Fruit fly (Drosophila melanogaster) whole organism, embryonic: ENCODE data around the gene CG17652.

Experiments used
- C15 ChIP-seq: fragments of 200-800 bp; sonication (Bioruptor generic); IDR thresholded peaks from 3 replicates; pipeline ENCODE4 v1.3.6; 2022; ENCODE audit warnings: missing biosample characterization, missing genetic modification characterization
- CG11695 ChIP-seq: fragments of 200-800 bp; sonication (Bioruptor generic); IDR thresholded peaks from 3 replicates; pipeline ENCODE4 v1.3.6; 2022; ENCODE audit warnings: missing biosample characterization, missing genetic modification characterization
- CG12659 ChIP-seq: fragments of 200-800 bp; sonication (Bioruptor generic); optimal IDR thresholded peaks from 3 replicates; lab custom pipeline; 2017; ENCODE audit warnings: mild to moderate bottlenecking, missing biosample characterization, missing genetic modification reagents, missing genetic modification characterization
- CG13123 ChIP-seq: fragments of 200-800 bp; sonication (Bioruptor generic); optimal IDR thresholded peaks from 2 replicates; lab custom pipeline; 2016; ENCODE audit warnings: missing biosample characterization, missing genetic modification characterization
- CG13296 ChIP-seq: fragments of 200-800 bp; sonication (Bioruptor generic); optimal IDR thresholded peaks from 3 replicates; lab custom pipeline; 2018; ENCODE audit warnings: missing biosample characterization, mild to moderate bottlenecking, missing genetic modification characterization
- CG15011 ChIP-seq: fragments of 200-800 bp; sonication (Bioruptor generic); optimal IDR thresholded peaks from 3 replicates; lab custom pipeline; 2018; ENCODE audit warnings: missing biosample characterization, mild to moderate bottlenecking, missing genetic modification characterization
- CG15269 ChIP-seq: fragments of 200-800 bp; sonication (Bioruptor generic); optimal IDR thresholded peaks from 2 replicates; lab custom pipeline; 2018; ENCODE audit warnings: missing biosample characterization, mild to moderate bottlenecking, missing genetic modification characterization, moderate library complexity
- CG15479 ChIP-seq: fragments of 200-800 bp; sonication (Bioruptor generic); optimal IDR thresholded peaks from 3 replicates; lab custom pipeline; 2019; ENCODE audit warnings: missing biosample characterization, mild to moderate bottlenecking, missing genetic modification characterization, moderate library complexity
- CG15696 ChIP-seq: fragments of 200-800 bp; sonication (Bioruptor generic); optimal IDR thresholded peaks from 2 replicates; lab custom pipeline; 2019; ENCODE audit warnings: missing biosample characterization, mild to moderate bottlenecking, missing genetic modification characterization, moderate library complexity
- CG16863 ChIP-seq: fragments of 200-800 bp; sonication (Bioruptor generic); optimal IDR thresholded peaks from 3 replicates; lab custom pipeline; 2016; ENCODE audit warnings: missing biosample characterization, missing genetic modification characterization
- CG17359 ChIP-seq: fragments of 200-800 bp; sonication (Bioruptor generic); optimal IDR thresholded peaks from 3 replicates; lab custom pipeline; 2018; ENCODE audit warnings: missing biosample characterization, mild to moderate bottlenecking, missing genetic modification characterization, moderate library complexity
- CG17568 ChIP-seq: fragments of 200-800 bp; sonication (Bioruptor generic); optimal IDR thresholded peaks from 2 replicates; lab custom pipeline; 2018; ENCODE audit warnings: missing biosample characterization, mild to moderate bottlenecking, missing genetic modification characterization, moderate library complexity
- CG17912 ChIP-seq: fragments of 200-800 bp; sonication (Bioruptor generic); optimal IDR thresholded peaks from 2 replicates; lab custom pipeline; 2018; ENCODE audit warnings: missing biosample characterization, mild to moderate bottlenecking, missing genetic modification characterization
- CG1832 ChIP-seq: fragments of 200-800 bp; sonication (Bioruptor generic); optimal IDR thresholded peaks from 2 replicates; lab custom pipeline; 2017; ENCODE audit warnings: missing biosample characterization, mild to moderate bottlenecking, missing genetic modification characterization, inconsistent platforms
- CG31388 ChIP-seq: fragments of 200-800 bp; sonication (Bioruptor generic); optimal IDR thresholded peaks from 2 replicates; lab custom pipeline; 2016; ENCODE audit warnings: missing biosample characterization, missing genetic modification characterization
- CG4282 ChIP-seq: fragments of 200-800 bp; sonication (Bioruptor generic); optimal IDR thresholded peaks from 2 replicates; lab custom pipeline; 2016; ENCODE audit warnings: missing biosample characterization, missing genetic modification characterization
- CG4424 ChIP-seq: fragments of 200-800 bp; sonication (Bioruptor generic); optimal IDR thresholded peaks from 3 replicates; lab custom pipeline; 2016; ENCODE audit warnings: missing biosample characterization, missing genetic modification characterization
- CG4617 ChIP-seq: fragments of 200-800 bp; sonication (Bioruptor generic); optimal IDR thresholded peaks from 3 replicates; lab custom pipeline; 2016; ENCODE audit warnings: missing biosample characterization, missing genetic modification characterization, borderline replicate concordance
- CG7786 ChIP-seq: fragments of 200-800 bp; sonication (Bioruptor generic); optimal IDR thresholded peaks from 2 replicates; lab custom pipeline; 2016; ENCODE audit warnings: missing biosample characterization, missing genetic modification characterization
- CG7963 ChIP-seq: fragments of 200-800 bp; sonication (Bioruptor generic); IDR thresholded peaks from 3 replicates; pipeline ENCODE4 v1.3.6; 2022; ENCODE audit warnings: missing biosample characterization, missing genetic modification characterization; ENCODE audit not compliant: partially characterized antibody
- CG8478 ChIP-seq: fragments of >200 bp; optimal IDR thresholded peaks from 2 replicates; lab custom pipeline; 2018
- CG9437 ChIP-seq: fragments of 200-800 bp; sonication (Bioruptor generic); optimal IDR thresholded peaks from 2 replicates; lab custom pipeline; 2018; ENCODE audit warnings: missing biosample characterization, mild to moderate bottlenecking, missing genetic modification characterization
- CG9727 ChIP-seq: fragments of 200-800 bp; sonication (Bioruptor generic); optimal IDR thresholded peaks from 3 replicates; lab custom pipeline; 2017; ENCODE audit warnings: missing biosample characterization, mild to moderate bottlenecking, missing genetic modification characterization
- Dek ChIP-seq: fragments of 200-800 bp; sonication (Bioruptor generic); optimal IDR thresholded peaks from 3 replicates; lab custom pipeline; 2019; ENCODE audit warnings: missing biosample characterization, mild to moderate bottlenecking, missing genetic modification characterization, moderate library complexity
- E2f1 ChIP-seq: fragments of 200-800 bp; sonication (Bioruptor generic); IDR thresholded peaks from 2 replicates; pipeline ENCODE4 v1.3.6; 2022; ENCODE audit warnings: missing biosample characterization, missing genetic modification characterization
- E2f2 ChIP-seq: fragments of 200-800 bp; sonication (Bioruptor generic); IDR thresholded peaks from 2 replicates; pipeline ENCODE4 v1.3.6; 2022; ENCODE audit warnings: missing biosample characterization, missing genetic modification characterization
- Gsc ChIP-seq: fragments of 200-800 bp; sonication (Bioruptor generic); IDR thresholded peaks from 2 replicates; pipeline ENCODE4 v1.3.6; 2022; ENCODE audit warnings: missing biosample characterization, missing genetic modification characterization
- Gug ChIP-seq: fragments of 200-800 bp; sonication (Bioruptor generic); IDR thresholded peaks from 4 replicates; pipeline ENCODE4 v1.3.6; 2022; ENCODE audit warnings: missing biosample characterization, missing genetic modification characterization
- Hr3 ChIP-seq: fragments of 200-800 bp; sonication (Bioruptor generic); optimal IDR thresholded peaks from 3 replicates; lab custom pipeline; 2016; ENCODE audit warnings: missing biosample characterization, missing genetic modification characterization
- Jarid2 ChIP-seq: fragments of 200-800 bp; sonication (Bioruptor generic); optimal IDR thresholded peaks from 3 replicates; lab custom pipeline; 2017; ENCODE audit warnings: mild to moderate bottlenecking, missing biosample characterization, missing genetic modification reagents, missing genetic modification characterization
- MESR4 ChIP-seq: fragments of 200-800 bp; sonication (Bioruptor generic); optimal IDR thresholded peaks from 2 replicates; lab custom pipeline; 2018; ENCODE audit warnings: missing biosample characterization, mild to moderate bottlenecking, missing genetic modification characterization, moderate library complexity
- Med ChIP-seq: fragments of 200-800 bp; sonication (Bioruptor generic); peaks from one replicate; lab custom pipeline; 2016; ENCODE audit warnings: missing biosample characterization, missing genetic modification characterization, mild to moderate bottlenecking, inconsistent platforms, moderate library complexity
- Mes4 ChIP-seq: fragments of 200-800 bp; sonication (Bioruptor generic); optimal IDR thresholded peaks from 2 replicates; lab custom pipeline; 2016; ENCODE audit warnings: missing biosample characterization, missing genetic modification characterization
- Nf-YC ChIP-seq: fragments of 200-800 bp; optimal IDR thresholded peaks from 3 replicates; lab custom pipeline; 2019; ENCODE audit warnings: missing biosample characterization, mild to moderate bottlenecking, missing genetic modification characterization, moderate library complexity
- Optix ChIP-seq: fragments of 200-800 bp; sonication (Bioruptor generic); IDR thresholded peaks from 3 replicates; pipeline ENCODE4 v1.3.6; 2022; ENCODE audit warnings: missing biosample characterization, missing genetic modification characterization
- ash1 ChIP-seq: fragments of 200-800 bp; sonication (Bioruptor generic); optimal IDR thresholded peaks from 2 replicates; lab custom pipeline; 2018; ENCODE audit warnings: missing biosample characterization, mild to moderate bottlenecking, missing genetic modification characterization
- az2 ChIP-seq: fragments of 200-800 bp; sonication (Bioruptor generic); optimal IDR thresholded peaks from 3 replicates; lab custom pipeline; 2016; ENCODE audit warnings: missing biosample characterization, missing genetic modification characterization
- cg ChIP-seq: fragments of 200-800 bp; sonication (Bioruptor generic); optimal IDR thresholded peaks from 3 replicates; lab custom pipeline; 2019; ENCODE audit warnings: missing biosample characterization, mild to moderate bottlenecking, missing genetic modification characterization, moderate library complexity
- chif ChIP-seq, 2 experiments: fragments of 200-800 bp; sonication (Bioruptor generic); optimal IDR thresholded peaks; 3 replicates each; lab custom pipeline; 2016; ENCODE audit warnings: missing biosample characterization in 2 of 2, missing genetic modification characterization in 2 of 2
- fd3F ChIP-seq: fragments of 200-800 bp; sonication (Bioruptor generic); optimal IDR thresholded peaks from 2 replicates; lab custom pipeline; 2018; ENCODE audit warnings: missing biosample characterization, mild to moderate bottlenecking, missing genetic modification characterization, moderate library complexity
- fd64A ChIP-seq: fragments of 200-800 bp; sonication (Bioruptor generic); optimal IDR thresholded peaks from 3 replicates; lab custom pipeline; 2018; ENCODE audit warnings: missing biosample characterization, mild to moderate bottlenecking, missing genetic modification characterization
- gce ChIP-seq: fragments of 200-800 bp; sonication (Bioruptor generic); IDR thresholded peaks from 3 replicates; pipeline ENCODE4 v1.3.6; 2022; ENCODE audit warnings: missing biosample characterization, missing genetic modification characterization
- gcm2 ChIP-seq: fragments of 200-800 bp; sonication (Bioruptor generic); optimal IDR thresholded peaks from 2 replicates; lab custom pipeline; 2016; ENCODE audit warnings: missing biosample characterization, missing genetic modification characterization
- her ChIP-seq: fragments of 200-800 bp; sonication (Bioruptor generic); optimal IDR thresholded peaks from 2 replicates; lab custom pipeline; 2016; ENCODE audit warnings: missing biosample characterization, missing genetic modification characterization
- mld ChIP-seq: fragments of 200-800 bp; sonication (Bioruptor generic); IDR thresholded peaks from 3 replicates; pipeline ENCODE4 v1.3.6; 2022; ENCODE audit warnings: missing biosample characterization, missing genetic modification characterization; ENCODE audit not compliant: partially characterized antibody
- ranshi ChIP-seq: fragments of 200-800 bp; sonication (Bioruptor generic); IDR thresholded peaks from 2 replicates; pipeline ENCODE4 v1.3.6; 2022; ENCODE audit warnings: missing biosample characterization, missing genetic modification characterization
- sens ChIP-seq: fragments of 200-800 bp; sonication (Bioruptor generic); peaks from one replicate; lab custom pipeline; 2016; ENCODE audit warnings: missing biosample characterization, missing genetic modification characterization
- slou ChIP-seq: fragments of 200-800 bp; sonication (Bioruptor generic); optimal IDR thresholded peaks from 3 replicates; lab custom pipeline; 2016; ENCODE audit warnings: missing biosample characterization, missing genetic modification characterization
- sug ChIP-seq: fragments of 200-800 bp; optimal IDR thresholded peaks from 2 replicates; lab custom pipeline; 2019; ENCODE audit warnings: missing biosample characterization, mild to moderate bottlenecking, missing genetic modification characterization, moderate library complexity
- tgo ChIP-seq: fragments of 200-800 bp; sonication (Bioruptor generic); IDR thresholded peaks from 3 replicates; pipeline ENCODE4 v1.3.6; 2022; ENCODE audit warnings: missing biosample characterization, missing genetic modification characterization
- tna ChIP-seq: fragments of 200-800 bp; sonication (Bioruptor generic); IDR thresholded peaks from 2 replicates; pipeline ENCODE4 v1.3.6; 2022; ENCODE audit warnings: missing biosample characterization, missing genetic modification characterization; ENCODE audit not compliant: partially characterized antibody
- unc-4 ChIP-seq: fragments of 200-800 bp; sonication (Bioruptor generic); IDR thresholded peaks from 2 replicates; pipeline ENCODE4 v1.3.6; 2022; ENCODE audit warnings: missing biosample characterization, missing genetic modification characterization; ENCODE audit not compliant: partially characterized antibody

CG17652 gene

dm6 chr2L:1704746-1705145, 27.4 kb downstream of the CG17652 start, which contains the start of gene cpb (continued):
- TF ChIP-seq E2f2 (GFP tag; lab: Robert Waterston, UW) (peak; percentile 93), CG4282 (GFP tag; lab: Kevin White, UChicago) (no peak), gcm2 (GFP tag; lab: Kevin White, UChicago) (no peak), CG11695 (GFP tag; lab: Robert Waterston, UW) (no peak), sens (GFP tag; lab: Kevin White, UChicago) (no peak), Optix (GFP tag; lab: Robert Waterston, UW) (no peak), Med (no peak), Dek (tag; lab: Kevin White, UChicago) (no peak), Jarid2 (GFP tag; lab: Kevin White, UChicago) (no peak), fd64A (GFP tag; lab: Kevin White, UChicago) (no peak), tna (GFP tag; lab: Robert Waterston, UW) (peak; percentile 91), CG15269 (tag; lab: Kevin White, UChicago) (no peak), CG9727 (GFP tag; lab: Kevin White, UChicago) (no peak), fd3F (no peak), CG13123 (GFP tag; lab: Kevin White, UChicago) (no peak), CG15011 (GFP tag; lab: Kevin White, UChicago) (no peak), CG7963 (GFP tag; lab: Robert Waterston, UW) (peak; percentile 89), CG9437 (no peak), CG17912 (GFP tag; lab: Kevin White, UChicago) (no peak), az2 (GFP tag; lab: Kevin White, UChicago) (no peak), cg (no peak), unc-4 (GFP tag; lab: Robert Waterston, UW) (peak; percentile 95), CG17568 (no peak), CG4424 (GFP tag; lab: Kevin White, UChicago) (no peak), E2f1 (no peak), CG1832 (GFP tag; lab: Kevin White, UChicago) (no peak), CG31388 (no peak), CG17359 (tag; lab: Kevin White, UChicago) (no peak), Mes4 (GFP tag; lab: Kevin White, UChicago) (no peak), gce (GFP tag; lab: Robert Waterston, UW) (no peak), chif (GFP tag; optimal IDR thresholded peaks at IDR 0.05; lab: Kevin White, UChicago) (no peak), tgo (no peak), Nf-YC (tag; lab: Kevin White, UChicago) (peak; percentile 22), CG15479 (GFP tag; lab: Kevin White, UChicago) (no peak), ash1 (GFP tag; lab: Kevin White, UChicago) (no peak), CG15696 (no peak), C15 (no peak), CG16863 (GFP tag; lab: Kevin White, UChicago) (no peak), CG7786 (GFP tag; lab: Kevin White, UChicago) (no peak), CG8478 (lab: Kevin White, UChicago) (no peak), CG12659 (GFP tag; lab: Kevin White, UChicago) (peak; percentile 29), MESR4 (GFP tag; lab: Kevin White, UChicago) (peak; percentile 70), Gsc (GFP tag; lab: Robert Waterston, UW) (no peak), her (GFP tag; lab: Kevin White, UChicago) (no peak), slou (GFP tag; lab: Kevin White, UChicago) (no peak), CG4617 (GFP tag; lab: Kevin White, UChicago) (peak; percentile 75), Gug (GFP tag; lab: Robert Waterston, UW) (no peak), Hr3 (GFP tag; lab: Kevin White, UChicago) (no peak), mld (peak; percentile 83; the same call in 1 of the 3 replicates), CG13296 (GFP tag; lab: Kevin White, UChicago) (peak; percentile 7), sug (tag; lab: Kevin White, UChicago) (peak; percentile 5), ranshi (GFP tag; lab: Robert Waterston, UW) (no peak)
